Fruit fly (Drosophila melanogaster): ENCODE results near the gene Surf4.

Gene Surf4

DNA sequence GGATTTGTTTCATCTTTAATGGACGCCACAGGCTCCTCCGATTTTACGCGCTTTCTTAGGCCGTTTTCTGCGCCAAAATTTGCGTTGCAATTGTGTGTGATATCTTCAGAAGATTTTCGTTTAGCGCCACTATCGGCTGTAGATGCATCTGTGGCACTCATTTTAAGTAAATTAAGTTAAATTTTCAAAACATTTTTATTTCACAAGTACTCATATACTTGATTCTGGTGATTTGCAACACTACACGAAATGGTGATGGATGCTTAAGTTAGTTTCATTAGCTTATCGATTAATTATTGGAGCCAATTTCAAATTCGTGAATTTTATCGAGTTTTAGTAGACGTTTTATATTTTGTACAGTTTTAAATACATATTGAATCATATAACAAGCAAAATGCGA is 17.6 kb upstream of the Surf4 start, which contains the start of gene CG6171 (continued):
- TF ChIP-seq Scr (GFP tag; IDR thresholded peaks at IDR 0.05; ENCODE audit: partially characterized antibody) (peak; percentile 64), ems (GFP tag; optimal IDR thresholded peaks at IDR 0.05) (no peak), CG4707 (GFP tag; optimal IDR thresholded peaks at IDR 0.05) (no peak), lola (GFP tag; optimal IDR thresholded peaks at IDR 0.05) (no peak), CG6765 (GFP tag; optimal IDR thresholded peaks at IDR 0.05) (no peak), knrl (GFP tag; IDR thresholded peaks at IDR 0.05; ENCODE audit: partially characterized antibody) (peak; percentile 50), Antp (GFP tag; optimal IDR thresholded peaks at IDR 0.05) (no peak), grn (GFP tag; optimal IDR thresholded peaks at IDR 0.05) (no peak), CG18262 (tag; optimal IDR thresholded peaks at IDR 0.05) (no peak), danr (GFP tag; IDR thresholded peaks at IDR 0.05) (no peak), pum (GFP tag; optimal IDR thresholded peaks at IDR 0.05) (no peak), Asciz (GFP tag; optimal IDR thresholded peaks at IDR 0.05) (no peak), CG12299 (tag; optimal IDR thresholded peaks at IDR 0.05) (no peak), wor (GFP tag; IDR thresholded peaks at IDR 0.05) (no peak), lbe (GFP tag; optimal IDR thresholded peaks at IDR 0.05) (peak; percentile 28), lilli (GFP tag; optimal IDR thresholded peaks at IDR 0.05) (peak; percentile 28), Awh (GFP tag; IDR thresholded peaks at IDR 0.05) (no peak), Xrp1 (GFP tag; IDR thresholded peaks at IDR 0.05) (0 out of 2 replicates have a peak, but pooled peaks have one; percentile 14), p53 (GFP tag; optimal IDR thresholded peaks at IDR 0.05) (no peak), Myb (GFP tag; optimal IDR thresholded peaks at IDR 0.05) (peak; percentile 37), scrt (GFP tag; optimal IDR thresholded peaks at IDR 0.05) (no peak), Sry-δ (GFP tag; optimal IDR thresholded peaks at IDR 0.05) (peak; percentile 84), Opbp (GFP tag; IDR thresholded peaks at IDR 0.05; ENCODE audit: partially characterized antibody) (peak; percentile 43; the same call in 1 of the 3 replicates), hbn (GFP tag; IDR thresholded peaks at IDR 0.05; ENCODE audit: partially characterized antibody) (peak; percentile 44; the same call in 1 of the 2 replicates), caup (GFP tag; optimal IDR thresholded peaks at IDR 0.05; ENCODE audit: severe bottlenecking) (no peak), bowl (GFP tag; IDR thresholded peaks at IDR 0.05) (no peak), HmgZ (tag; optimal IDR thresholded peaks at IDR 0.05) (peak; percentile 17), CG6689 (GFP tag; IDR thresholded peaks at IDR 0.05) (no peak), CG4424 (GFP tag; optimal IDR thresholded peaks at IDR 0.05) (no peak), CG34224 (GFP tag; IDR thresholded peaks at IDR 0.05; ENCODE audit: partially characterized antibody) (peak; percentile 48; the same call in 2 of the 3 replicates), eyg (GFP tag; optimal IDR thresholded peaks at IDR 0.05) (no peak), slp2 (GFP tag; optimal IDR thresholded peaks at IDR 0.05) (no peak), Vsx1 (GFP tag; optimal IDR thresholded peaks at IDR 0.05) (no peak), Bgb (GFP tag; IDR thresholded peaks at IDR 0.05; ENCODE audit: partially characterized antibody) (peak; percentile 30; the same call in 1 of the 2 replicates), tll (GFP tag; optimal IDR thresholded peaks at IDR 0.05) (no peak), usp (GFP tag; optimal IDR thresholded peaks at IDR 0.05) (no peak), CG13287 (GFP tag; IDR thresholded peaks at IDR 0.05; ENCODE audit: partially characterized antibody) (peak; percentile 75), CG18599 (GFP tag; optimal IDR thresholded peaks at IDR 0.05) (no peak), MTF-1 (GFP tag; optimal IDR thresholded peaks at IDR 0.05; ENCODE audit: borderline replicate concordance) (no peak), crol (GFP tag; IDR thresholded peaks at IDR 0.05) (no peak), chm (GFP tag; IDR thresholded peaks at IDR 0.05) (no peak), CG8478 (optimal IDR thresholded peaks at IDR 0.05) (no peak), psq (GFP tag; optimal IDR thresholded peaks at IDR 0.05) (no peak), CG6683 (GFP tag; optimal IDR thresholded peaks at IDR 0.05) (no peak), Atf-2 (GFP tag; optimal IDR thresholded peaks at IDR 0.05) (no peak), unpg (GFP tag; optimal IDR thresholded peaks at IDR 0.05) (no peak), CG2202 (tag; optimal IDR thresholded peaks at IDR 0.05) (no peak), ro (GFP tag; IDR thresholded peaks at IDR 0.05) (no peak), CG33213 (GFP tag; optimal IDR thresholded peaks at IDR 0.05) (no peak), CG14667 (GFP tag; IDR thresholded peaks at IDR 0.05) (no peak)
